Worm (Caenorhabditis elegans) whole organism, L4/young adult: ENCODE results near the gene nhr-210.

Experiments used
- W03F9.2 ChIP-seq: fragments of 150-350 bp; optimal IDR thresholded peaks from 2 replicates; lab custom pipeline; 2014; ENCODE audit warnings: missing biosample characterization, missing genetic modification characterization
- dao-5 ChIP-seq: sonication (generic microtip); optimal IDR thresholded peaks from 2 replicates; lab custom pipeline; 2016; ENCODE audit warnings: missing genotype, missing genetic modification characterization, moderate library complexity, missing compliant biosample characterization
- him-1 ChIP-seq: sonication (generic microtip); optimal IDR thresholded peaks from 2 replicates; lab custom pipeline; 2016; ENCODE audit warnings: missing genotype, missing genetic modification reagents, missing genetic modification characterization, missing compliant biosample characterization

nhr-210 gene

ce11 chrV:491432-491831 lies 27.9 kb downstream of the nhr-210 start, which contains the start of gene str-196:
Gene str-196 (plus strand): TSS chrV:491732.
- TF ChIP-seq W03F9.2 (tag; lab: Kevin White, UChicago) (no peak), dao-5 (no peak)

ce11 chrV:489320-489719 lies 30.0 kb downstream of the nhr-210 start, which contains the start of gene nhr-106:
Gene nhr-106 (plus strand): TSS chrV:489620.
- TF ChIP-seq W03F9.2 (tag; lab: Kevin White, UChicago) (no peak), him-1 (tag; lab: Kevin White, UChicago) (no peak), dao-5 (no peak)

DNA sequence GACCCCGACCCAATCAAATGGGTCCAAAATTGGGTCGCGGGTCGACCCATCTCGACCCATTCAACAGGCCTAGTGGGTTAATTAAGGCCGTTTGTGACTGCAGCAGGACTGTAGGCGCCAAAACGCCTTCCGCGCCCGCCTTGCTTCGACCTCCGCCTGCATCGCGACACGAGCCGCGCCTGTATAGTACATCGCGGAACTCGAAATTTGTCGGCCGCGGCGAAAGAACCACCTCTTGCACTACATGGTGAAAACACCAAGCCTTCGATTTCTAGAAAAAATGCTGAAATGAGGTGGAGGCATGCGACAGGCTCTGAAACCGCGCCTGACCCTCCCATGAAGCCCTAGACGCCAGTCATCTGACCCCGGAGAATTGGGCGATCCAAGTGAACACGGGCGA lies 31.4 kb downstream of the nhr-210 start:
- no peak for TF ChIP-seq him-1 (tag; lab: Kevin White, UChicago)
- no peak for TF ChIP-seq W03F9.2 (tag; lab: Kevin White, UChicago)
- TF ChIP-seq dao-5, result no peak

ce11 chrV:486684-487083 lies 32.7 kb downstream of the nhr-210 start, which contains the start of gene nhr-211:
Gene nhr-211 (plus strand): TSS chrV:486984.
- TF ChIP-seq W03F9.2 (tag; lab: Kevin White, UChicago) (no peak), him-1 (tag; lab: Kevin White, UChicago) (no peak), dao-5 (no peak)

ce11 chrV:484285-484890 lies 35.0 kb downstream of the nhr-210 start, which contains the start of gene nhr-212:
Gene nhr-212 (plus strand): TSS chrV:484857.
- TF ChIP-seq dao-5, result no peak
- no peak for TF ChIP-seq W03F9.2 (tag; lab: Kevin White, UChicago)
- no peak for TF ChIP-seq him-1 (tag; lab: Kevin White, UChicago)

DNA sequence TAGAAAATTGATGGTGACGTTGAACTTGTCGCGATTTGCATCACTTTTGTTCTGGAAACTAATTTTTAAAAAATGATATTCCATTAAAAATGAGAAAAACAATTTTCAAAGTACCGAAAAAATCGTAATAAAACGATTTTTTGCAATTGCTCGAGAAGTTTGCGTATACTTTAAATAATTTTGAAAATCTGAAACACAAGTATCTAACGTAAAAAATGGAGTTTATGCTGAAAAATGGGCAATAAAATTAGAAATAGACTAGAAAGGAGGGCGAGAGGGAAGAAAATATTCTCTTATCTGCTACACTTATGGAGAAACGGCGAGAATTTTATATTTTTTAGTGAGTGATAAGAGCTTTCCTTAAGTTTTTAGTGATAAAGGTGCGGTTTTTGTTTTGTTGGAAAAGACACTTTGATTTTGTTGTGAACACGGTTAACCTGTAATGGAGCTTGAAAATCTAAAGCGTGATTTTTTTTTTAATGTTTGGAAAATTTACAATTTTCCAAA lies 36.0 kb downstream of the nhr-210 start, which contains the start of gene nhr-130:
nhr-130 (minus strand) TSS at position 51 of the 507 bp plus-strand sequence.
- no peak for TF ChIP-seq dao-5
- TF ChIP-seq W03F9.2 (tag; lab: Kevin White, UChicago), result no peak
- no peak for TF ChIP-seq him-1 (tag; lab: Kevin White, UChicago)

DNA sequence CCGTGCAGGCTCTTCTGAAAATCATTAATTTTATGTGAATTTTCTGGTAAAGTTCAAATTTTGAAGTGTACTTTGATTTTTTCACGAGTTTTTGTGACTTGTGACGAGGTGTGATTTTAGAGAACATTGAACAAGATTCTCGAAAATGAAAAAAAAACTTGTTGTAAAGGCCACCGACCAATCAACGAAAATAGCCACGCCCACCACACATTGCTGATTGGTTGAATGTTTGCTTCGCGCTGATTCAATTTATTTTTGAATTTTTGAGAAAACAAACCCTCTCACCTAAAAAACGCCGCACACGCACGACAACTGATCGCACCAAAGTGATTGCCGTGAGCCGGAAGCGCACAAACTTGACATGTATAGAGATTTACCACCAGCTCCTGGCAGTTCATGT lies 36.5 kb downstream of the nhr-210 start:
- TF ChIP-seq him-1 (tag; lab: Kevin White, UChicago) (no peak), W03F9.2 (tag; lab: Kevin White, UChicago) (no peak), dao-5 (no peak)

- TF ChIP-seq him-1 (tag; lab: Kevin White, UChicago) (no peak), dao-5 (no peak), W03F9.2 (tag; lab: Kevin White, UChicago) (no peak)
Observed at ce11 chrV:479046-479445, 40.3 kb downstream of the nhr-210 start.

DNA sequence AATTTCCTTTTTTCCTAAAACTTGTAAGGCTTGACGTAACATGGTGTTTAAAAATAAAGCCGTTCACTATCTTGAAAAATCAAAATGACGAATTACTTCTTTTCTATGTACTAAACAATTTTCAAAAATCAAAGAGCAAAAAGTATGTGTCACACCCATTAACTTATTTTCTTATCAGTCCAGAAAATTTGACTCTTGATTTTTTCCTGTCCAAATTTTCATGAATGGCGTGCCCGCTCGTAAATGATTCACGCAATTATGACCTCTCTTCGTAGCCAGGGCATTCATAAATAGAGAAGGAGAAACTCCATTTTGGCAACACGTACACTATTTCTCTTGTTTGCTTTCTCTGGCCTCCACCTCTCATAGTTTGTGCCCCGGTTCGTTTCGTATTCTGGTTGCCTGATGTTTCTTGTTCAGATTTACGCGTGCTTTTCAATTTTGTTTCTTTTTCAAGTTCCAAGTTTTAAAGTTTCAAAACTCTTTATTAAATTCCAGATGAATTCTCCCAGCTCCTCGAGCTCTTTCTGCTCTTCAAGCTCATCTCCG lies 41.6 kb downstream of the nhr-210 start, which contains the start of gene nhr-55:
nhr-55 (plus strand) TSS at position 499 of the 549 bp plus-strand sequence.
- no peak for TF ChIP-seq dao-5
- no peak for TF ChIP-seq W03F9.2 (tag; lab: Kevin White, UChicago)
- no peak for TF ChIP-seq him-1 (tag; lab: Kevin White, UChicago)

- TF ChIP-seq dao-5, result no peak
- TF ChIP-seq W03F9.2 (tag; lab: Kevin White, UChicago), result no peak
- no peak for TF ChIP-seq him-1 (tag; lab: Kevin White, UChicago)
Observed at ce11 chrV:474516-474915, 44.8 kb downstream of the nhr-210 start, which contains the start of gene nhr-99. Gene nhr-99 (plus strand): TSS chrV:474778.

DNA sequence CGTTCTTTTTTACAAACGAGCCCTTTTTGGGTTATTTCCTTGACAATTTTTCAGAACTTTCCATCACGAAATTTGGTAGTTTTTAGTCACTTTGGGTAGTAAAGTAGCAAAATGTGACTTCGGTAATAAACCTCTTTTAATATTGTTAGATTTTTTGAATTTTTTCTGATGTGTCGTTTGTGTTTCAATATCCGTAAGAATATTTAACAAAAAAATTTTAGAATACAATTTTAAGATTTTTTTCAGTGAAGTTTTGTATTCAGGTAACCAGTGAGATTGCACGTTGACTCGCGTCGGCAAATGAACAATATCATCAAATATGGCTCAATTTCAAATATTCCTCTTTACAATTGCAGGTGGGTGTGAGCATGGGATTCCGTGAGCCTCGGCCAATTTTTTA lies 46.8 kb downstream of the nhr-210 start, which contains the start of gene srt-31:
srt-31 (plus strand) TSS at position 301 of the 400 bp plus-strand sequence.
- TF ChIP-seq W03F9.2 (tag; lab: Kevin White, UChicago) (no peak), dao-5 (no peak), him-1 (tag; lab: Kevin White, UChicago) (no peak)

DNA sequence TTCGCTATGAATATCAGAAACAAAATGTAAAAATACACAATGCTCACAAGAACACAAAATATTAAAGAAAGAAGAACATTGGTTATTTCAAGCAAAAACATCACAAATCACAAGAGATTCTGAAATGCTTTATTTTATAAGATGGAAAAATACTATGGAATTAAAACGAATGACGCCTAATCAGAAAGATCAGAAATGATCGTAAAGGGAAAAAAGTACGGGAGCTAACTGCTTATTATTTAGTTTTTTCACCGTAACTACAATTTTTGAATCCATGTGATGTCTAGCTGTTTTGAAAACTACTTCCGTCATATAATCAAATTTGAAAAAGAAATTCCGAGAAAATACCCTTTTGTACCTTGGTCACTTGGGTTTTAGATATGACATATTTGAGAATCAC lies 50.9 kb downstream of the nhr-210 start, which contains the start of gene srbc-57:
srbc-57 (minus strand) TSS at position 101 of the 400 bp plus-strand sequence.
- TF ChIP-seq dao-5, result no peak
